Worm (Caenorhabditis elegans): ENCODE measurements around the gene ints-13.

ints-13 gene

DNA sequence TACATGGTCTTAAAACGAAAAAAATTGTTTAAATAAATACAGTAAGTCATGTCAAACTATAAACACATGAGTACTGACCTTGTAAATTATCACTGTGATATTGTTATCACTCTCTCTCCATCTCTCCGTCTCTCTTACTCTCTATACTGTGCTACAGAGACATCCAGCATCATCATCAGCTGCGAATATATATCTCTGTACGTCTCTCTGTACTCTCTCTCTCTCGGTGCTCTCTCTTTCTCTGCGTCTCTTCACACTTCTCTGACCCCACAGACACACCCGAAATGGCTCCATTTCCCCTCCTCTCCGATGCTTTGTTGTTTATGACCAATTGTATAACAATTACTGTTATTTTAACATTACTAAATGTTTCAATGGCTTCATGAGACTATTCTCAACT is 26.7 kb downstream of the ints-13 start (continued):
- TF ChIP-seq snpc-4 (tag; optimal IDR thresholded peaks at IDR 0.05) (no peak), F49E8.2 (tag; optimal IDR thresholded peaks at IDR 0.05; ENCODE audit: borderline replicate concordance) (no peak), arid-1 (GFP tag; conservative IDR thresholded peaks at IDR 0.05) (no peak), dve-1 (tag; optimal IDR thresholded peaks at IDR 0.05; ENCODE audit: insufficient read depth) (peak; percentile 91), nhr-102 (tag; optimal IDR thresholded peaks at IDR 0.05) (peak; percentile 64), rbr-2 (tag; optimal IDR thresholded peaks at IDR 0.05) (peak; percentile 11), hlh-11 (tag; optimal IDR thresholded peaks at IDR 0.05) (peak; percentile 90), unc-62 (GFP tag; optimal IDR thresholded peaks at IDR 0.05 in 1 of 2) (peak in 1 of 2 experiments; percentile 60), unc-62 (tag; optimal IDR thresholded peaks at IDR 0.05) (no peak), pqm-1 (tag; optimal IDR thresholded peaks at IDR 0.05) (peak; percentile 64)

ce11 chrIV:207885-208284 is 29.4 kb downstream of the ints-13 start, which contains the start of gene Y38C1AA.1:
TSS of gene Y38C1AA.1 (plus strand) at chrIV:208185.
- TF ChIP-seq mdt-29 (GFP tag; IDR thresholded peaks at IDR 0.05) = no peak
- TF ChIP-seq Y48G9A.11 (GFP tag; IDR thresholded peaks at IDR 0.05) = no peak
- no peak for TF ChIP-seq vab-7 (GFP tag; IDR thresholded peaks at IDR 0.05)

DNA sequence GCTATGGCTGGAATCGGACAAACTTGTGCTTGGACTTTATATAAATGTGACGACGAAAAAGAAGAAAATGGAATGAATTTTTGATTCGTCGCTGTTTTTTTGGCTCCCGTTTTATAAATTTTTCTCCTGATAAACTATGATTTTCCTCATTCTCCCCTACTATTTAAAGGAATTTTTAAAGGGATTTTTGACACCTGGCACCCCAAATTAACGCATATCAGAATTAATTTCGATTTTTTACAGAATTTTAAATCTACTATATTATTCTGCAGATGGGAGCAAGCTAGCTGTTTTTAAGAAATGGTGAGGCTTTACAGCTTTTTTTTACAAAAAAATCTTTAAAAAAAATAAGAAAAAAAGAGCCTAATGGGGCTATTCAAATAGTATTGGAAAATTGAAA is 32.3 kb downstream of the ints-13 start, which contains the start of gene coa-1:
Gene coa-1, plus strand, starts transcription at position 301 of the 400 bp plus-strand sequence.
- TF ChIP-seq nhr-111 (GFP tag; optimal IDR thresholded peaks at IDR 0.05) (no peak), egl-27 (tag; optimal IDR thresholded peaks at IDR 0.05) (no peak), saeg-2 (GFP tag; IDR thresholded peaks at IDR 0.05) (no peak), egl-43 (GFP tag; IDR thresholded peaks at IDR 0.05) (no peak), Y5F2A.4 (GFP tag; optimal IDR thresholded peaks at IDR 0.05) (no peak), gei-8 (GFP tag; optimal IDR thresholded peaks at IDR 0.05) (no peak), lim-7 (GFP tag; IDR thresholded peaks at IDR 0.05) (no peak), skn-1 (tag; optimal IDR thresholded peaks at IDR 0.05) (no peak), dmd-9 (GFP tag; IDR thresholded peaks at IDR 0.05) (no peak), spr-1 (tag; optimal IDR thresholded peaks at IDR 0.05) (no peak), ama-1 (optimal IDR thresholded peaks at IDR 0.05) (no peak), nhr-25 (tag; optimal IDR thresholded peaks at IDR 0.05; ENCODE audit: borderline replicate concordance, insufficient read depth) (no peak), daf-19 (GFP tag; conservative IDR thresholded peaks at IDR 0.05) (no peak), F37D6.2 (tag; optimal IDR thresholded peaks at IDR 0.05) (no peak), nhr-237 (tag; optimal IDR thresholded peaks at IDR 0.05) (no peak), pha-4 (GFP tag; IDR thresholded peaks at IDR 0.05) (no peak), pha-4 (tag; optimal IDR thresholded peaks at IDR 0.05) (no peak), R02D3.7 (tag; optimal IDR thresholded peaks at IDR 0.05) (no peak), nhr-10 (tag; optimal IDR thresholded peaks at IDR 0.05) (no peak), dmd-6 (GFP tag; IDR thresholded peaks at IDR 0.05) (no peak), fos-1 (tag; optimal IDR thresholded peaks at IDR 0.05) (no peak)

DNA sequence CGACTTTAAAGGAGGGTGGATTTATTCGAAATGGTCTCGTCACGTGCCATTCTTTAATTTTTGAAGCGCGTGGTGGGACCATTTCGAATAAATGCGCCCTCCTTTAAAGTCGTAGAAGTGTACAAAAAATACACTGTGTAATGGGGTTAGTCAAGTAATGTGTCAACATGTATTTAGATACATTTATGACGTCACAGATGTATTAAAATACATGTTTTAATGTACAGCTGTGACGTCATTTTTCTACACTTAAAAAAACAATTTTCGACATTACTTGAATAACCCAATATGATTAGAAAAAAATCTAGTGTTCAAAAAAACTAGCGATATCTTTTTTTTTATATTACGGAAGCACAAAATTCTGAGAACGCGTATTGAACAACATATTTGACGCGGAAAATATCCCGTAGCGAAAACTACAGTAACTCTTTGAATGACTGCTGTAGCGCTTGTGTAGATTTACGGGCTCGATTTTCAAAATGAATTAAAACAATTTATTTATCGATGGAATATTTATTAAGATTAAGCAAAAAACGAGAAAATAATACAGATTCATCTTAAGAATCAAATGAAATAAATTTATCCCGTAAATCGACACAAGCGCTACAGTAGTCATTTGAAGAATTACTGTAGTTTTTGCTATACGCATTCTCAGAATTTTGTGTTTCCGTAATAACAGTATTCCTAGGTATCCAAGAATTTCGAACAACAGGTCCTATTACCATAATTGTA is 34.2 kb downstream of the ints-13 start, which contains the start of gene gfrp-1:
Gene gfrp-1, plus strand, starts transcription at position 682 of the 732 bp plus-strand sequence.
- TF ChIP-seq aha-1 (tag) (peak; percentile 52), lim-7 (GFP tag; IDR thresholded peaks at IDR 0.05) (no peak)

DNA sequence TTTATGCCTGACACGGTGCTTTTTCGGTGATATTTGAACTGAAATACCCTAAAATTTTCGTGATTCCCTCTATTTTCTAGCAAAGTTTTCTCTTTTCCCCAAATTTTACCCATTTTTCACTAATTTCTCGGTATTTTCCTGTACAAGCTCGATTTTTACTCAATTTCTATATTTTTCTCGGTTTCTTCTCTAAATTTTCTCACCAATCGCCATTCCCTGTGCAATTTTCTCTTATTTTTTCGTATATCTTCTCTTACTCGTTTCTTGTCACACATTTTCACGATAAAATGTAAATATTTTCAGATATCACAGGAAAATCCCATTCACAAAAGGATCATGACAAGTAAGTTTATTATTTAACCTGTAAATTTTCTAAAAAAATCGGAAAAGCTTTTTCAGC is 42.8 kb downstream of the ints-13 start, which contains the start of gene csn-3:
Gene csn-3, plus strand, starts transcription at position 301 of the 400 bp plus-strand sequence.
- no peak for TF ChIP-seq daf-16 (GFP tag; optimal IDR thresholded peaks at IDR 0.05)
- no peak for TF ChIP-seq daf-16 (tag; optimal IDR thresholded peaks at IDR 0.05)
- no peak for TF ChIP-seq zip-2 (tag; optimal IDR thresholded peaks at IDR 0.05)
- no peak for TF ChIP-seq spr-3 (GFP tag; optimal IDR thresholded peaks at IDR 0.05)
- TF ChIP-seq R02D3.7 (tag; optimal IDR thresholded peaks at IDR 0.05) = no peak
- TF ChIP-seq F44E2.7 (GFP tag; IDR thresholded peaks at IDR 0.05) = no peak
- no peak for TF ChIP-seq ztf-7 (tag; optimal IDR thresholded peaks at IDR 0.05)
- TF ChIP-seq nhr-237 (tag; optimal IDR thresholded peaks at IDR 0.05) = no peak
- no peak for TF ChIP-seq saeg-2 (GFP tag; IDR thresholded peaks at IDR 0.05)
- TF ChIP-seq aha-1 (tag) = no peak
- no peak for TF ChIP-seq ZK337.2 (GFP tag; IDR thresholded peaks at IDR 0.05)
- TF ChIP-seq unc-62 (GFP tag; optimal IDR thresholded peaks at IDR 0.05 in 1 of 2) = no peak
- no peak for TF ChIP-seq unc-62 (tag; optimal IDR thresholded peaks at IDR 0.05)
- no peak for TF ChIP-seq ceh-44 (GFP tag; IDR thresholded peaks at IDR 0.05)
- TF ChIP-seq lin-15B (tag; optimal IDR thresholded peaks at IDR 0.05) = no peak
